Fruit fly (Drosophila melanogaster) whole organism, embryonic: ENCODE results near the gene Lamp1.

Source experiments
- Bteb2 ChIP-seq: fragments of 200-800 bp; sonication (Bioruptor generic); optimal IDR thresholded peaks from 2 replicates; lab custom pipeline; 2016; ENCODE audit warnings: missing biosample characterization, missing genetic modification characterization
- CG10321 ChIP-seq: fragments of 200-800 bp; sonication (Bioruptor generic); IDR thresholded peaks from 2 replicates; pipeline ENCODE4 v1.3.6; 2022; ENCODE audit warnings: missing biosample characterization, missing genetic modification characterization
- CG10979 ChIP-seq: fragments of 200-800 bp; sonication (Bioruptor generic); optimal IDR thresholded peaks from 2 replicates; lab custom pipeline; 2018; ENCODE audit warnings: missing biosample characterization, mild to moderate bottlenecking, missing genetic modification characterization, moderate library complexity
- CG11398 ChIP-seq: fragments of 200-800 bp; sonication (Bioruptor generic); optimal IDR thresholded peaks from 2 replicates; lab custom pipeline; 2016; ENCODE audit warnings: missing biosample characterization, missing genetic modification characterization
- CG12071 ChIP-seq: fragments of 200-800 bp; sonication (Bioruptor generic); optimal IDR thresholded peaks from 3 replicates; lab custom pipeline; 2018; ENCODE audit warnings: missing biosample characterization, mild to moderate bottlenecking, missing genetic modification characterization
- CG12659 ChIP-seq: fragments of 200-800 bp; sonication (Bioruptor generic); optimal IDR thresholded peaks from 3 replicates; lab custom pipeline; 2017; ENCODE audit warnings: mild to moderate bottlenecking, missing biosample characterization, missing genetic modification reagents, missing genetic modification characterization
- CG13123 ChIP-seq: fragments of 200-800 bp; sonication (Bioruptor generic); optimal IDR thresholded peaks from 2 replicates; lab custom pipeline; 2016; ENCODE audit warnings: missing biosample characterization, missing genetic modification characterization
- CG13624 ChIP-seq: fragments of 200-800 bp; sonication (Bioruptor generic); optimal IDR thresholded peaks from 2 replicates; lab custom pipeline; 2016; ENCODE audit warnings: missing biosample characterization, missing genetic modification characterization
- CG4707 ChIP-seq: fragments of 200-800 bp; sonication (Bioruptor generic); optimal IDR thresholded peaks from 2 replicates; lab custom pipeline; 2018; ENCODE audit warnings: missing biosample characterization, mild to moderate bottlenecking, missing genetic modification characterization, moderate library complexity
- CG5180 ChIP-seq: fragments of 200-800 bp; sonication (Bioruptor generic); optimal IDR thresholded peaks from 3 replicates; lab custom pipeline; 2017; ENCODE audit warnings: missing biosample characterization, missing genetic modification characterization, mild to moderate bottlenecking, moderate library complexity, missing genetic modification reagents
- CG7839 ChIP-seq: fragments of 200-800 bp; sonication (Bioruptor generic); optimal IDR thresholded peaks from 3 replicates; lab custom pipeline; 2018; ENCODE audit warnings: missing biosample characterization, mild to moderate bottlenecking, missing genetic modification characterization, moderate library complexity
- CG9437 ChIP-seq: fragments of 200-800 bp; sonication (Bioruptor generic); optimal IDR thresholded peaks from 2 replicates; lab custom pipeline; 2018; ENCODE audit warnings: missing biosample characterization, mild to moderate bottlenecking, missing genetic modification characterization
- CG9932 ChIP-seq: fragments of 200-800 bp; sonication (Bioruptor generic); IDR thresholded peaks from 2 replicates; pipeline ENCODE4 v1.3.6; 2022; ENCODE audit warnings: missing biosample characterization, missing genetic modification characterization
- Dbx ChIP-seq: fragments of 200-800 bp; sonication (Bioruptor generic); IDR thresholded peaks from 3 replicates; pipeline ENCODE4 v1.3.6; 2022; ENCODE audit warnings: missing biosample characterization, missing genetic modification characterization
- Dref ChIP-seq: fragments of 200-800 bp; sonication (Bioruptor generic); IDR thresholded peaks from 2 replicates; pipeline ENCODE4 v1.3.6; 2022; ENCODE audit warnings: missing biosample characterization, missing genetic modification characterization
- Drgx ChIP-seq: fragments of 200-800 bp; sonication (Bioruptor generic); IDR thresholded peaks from 2 replicates; pipeline ENCODE4 v1.3.6; 2022; ENCODE audit warnings: missing biosample characterization, missing genetic modification characterization
- ERR ChIP-seq: fragments of 200-800 bp; sonication (Bioruptor generic); optimal IDR thresholded peaks from 2 replicates; lab custom pipeline; 2016; ENCODE audit warnings: missing biosample characterization, missing genetic modification characterization
- Fer2 ChIP-seq: fragments of 200-800 bp; sonication (Bioruptor generic); optimal IDR thresholded peaks from 2 replicates; lab custom pipeline; 2018; ENCODE audit warnings: missing biosample characterization, mild to moderate bottlenecking, missing genetic modification characterization, moderate library complexity
- Fer3 ChIP-seq: fragments of 200-800 bp; sonication (Bioruptor generic); optimal IDR thresholded peaks from 2 replicates; lab custom pipeline; 2018; ENCODE audit warnings: missing biosample characterization, mild to moderate bottlenecking, missing genetic modification characterization, moderate library complexity
- Gug ChIP-seq: fragments of 200-800 bp; sonication (Bioruptor generic); IDR thresholded peaks from 4 replicates; pipeline ENCODE4 v1.3.6; 2022; ENCODE audit warnings: missing biosample characterization, missing genetic modification characterization
- H2.0 ChIP-seq: fragments of 200-800 bp; sonication (Bioruptor generic); IDR thresholded peaks from 2 replicates; pipeline ENCODE4 v1.3.6; 2022; ENCODE audit warnings: missing biosample characterization, missing genetic modification characterization
- HLH4C ChIP-seq: fragments of 200-800 bp; sonication (Bioruptor generic); IDR thresholded peaks from 3 replicates; pipeline ENCODE4 v1.3.6; 2022; ENCODE audit warnings: missing biosample characterization, missing genetic modification characterization; ENCODE audit not compliant: partially characterized antibody
- Hr51 ChIP-seq, 2 experiments: fragments of 200-800 bp; sonication (Bioruptor generic); optimal IDR thresholded peaks; 2 replicates in 1 of 2; 3 replicates in 1 of 2; lab custom pipeline; 2016 to 2018; ENCODE audit warnings: missing biosample characterization in 2 of 2, missing genetic modification characterization in 2 of 2, mild to moderate bottlenecking in 1 of 2, moderate library complexity in 1 of 2
- Hsf ChIP-seq: fragments of 200-800 bp; sonication (Bioruptor generic); optimal IDR thresholded peaks from 3 replicates; lab custom pipeline; 2016; ENCODE audit warnings: missing biosample characterization, missing genetic modification characterization
- Lhr ChIP-seq: fragments of 200-800 bp; sonication (Bioruptor generic); optimal IDR thresholded peaks from 3 replicates; lab custom pipeline; 2017; ENCODE audit warnings: mild to moderate bottlenecking, missing biosample characterization, missing genetic modification reagents, missing genetic modification characterization
- NC2β ChIP-seq: fragments of 200-800 bp; sonication (Bioruptor generic); optimal IDR thresholded peaks from 2 replicates; lab custom pipeline; 2016; ENCODE audit warnings: missing biosample characterization, missing genetic modification characterization
- Ptx1 ChIP-seq: fragments of 200-800 bp; sonication (Bioruptor generic); IDR thresholded peaks from 2 replicates; pipeline ENCODE4 v1.3.6; 2022; ENCODE audit warnings: missing biosample characterization, missing genetic modification characterization
- Sox102F ChIP-seq: fragments of 200-800 bp; sonication (Bioruptor generic); optimal IDR thresholded peaks from 2 replicates; lab custom pipeline; 2018; ENCODE audit warnings: missing biosample characterization, mild to moderate bottlenecking, missing genetic modification characterization, moderate library complexity
- Ssrp ChIP-seq: fragments of 200-800 bp; sonication (Bioruptor generic); optimal IDR thresholded peaks from 2 replicates; lab custom pipeline; 2018; ENCODE audit warnings: missing biosample characterization, mild to moderate bottlenecking, missing genetic modification characterization, moderate library complexity
- Usf ChIP-seq: fragments of 200-800 bp; sonication (Bioruptor generic); optimal IDR thresholded peaks from 2 replicates; lab custom pipeline; 2017; ENCODE audit warnings: missing genotype, missing biosample characterization, missing genetic modification characterization
- Xrp1 ChIP-seq: fragments of 200-800 bp; sonication (Bioruptor generic); IDR thresholded peaks from 2 replicates; pipeline ENCODE4 v1.3.6; 2022; ENCODE audit warnings: missing biosample characterization, missing genetic modification characterization
- ase ChIP-seq: fragments of 200-800 bp; sonication (Bioruptor generic); IDR thresholded peaks from 3 replicates; pipeline ENCODE4 v1.3.6; 2022; ENCODE audit warnings: missing biosample characterization, missing genetic modification characterization
- bigmax ChIP-seq: fragments of 200-800 bp; sonication (Bioruptor generic); optimal IDR thresholded peaks from 2 replicates; lab custom pipeline; 2018; ENCODE audit warnings: missing biosample characterization, mild to moderate bottlenecking, missing genetic modification characterization
- cato ChIP-seq: fragments of 200-800 bp; sonication (Bioruptor generic); optimal IDR thresholded peaks from 2 replicates; lab custom pipeline; 2016; ENCODE audit warnings: missing biosample characterization, missing genetic modification characterization, borderline replicate concordance
- cg ChIP-seq: fragments of 200-800 bp; sonication (Bioruptor generic); optimal IDR thresholded peaks from 3 replicates; lab custom pipeline; 2019; ENCODE audit warnings: missing biosample characterization, mild to moderate bottlenecking, missing genetic modification characterization, moderate library complexity
- corto ChIP-seq: fragments of 200-800 bp; sonication (Bioruptor generic); optimal IDR thresholded peaks from 2 replicates; lab custom pipeline; 2016; ENCODE audit warnings: missing biosample characterization, mild to moderate bottlenecking, missing genetic modification characterization, moderate library complexity
- dm ChIP-seq: fragments of 200-800 bp; sonication (Bioruptor generic); optimal IDR thresholded peaks from 3 replicates; lab custom pipeline; 2016; ENCODE audit warnings: missing biosample characterization, missing genetic modification characterization
- fru ChIP-seq: fragments of >200 bp; optimal IDR thresholded peaks from 2 replicates; lab custom pipeline; 2017
- her ChIP-seq: fragments of 200-800 bp; sonication (Bioruptor generic); optimal IDR thresholded peaks from 2 replicates; lab custom pipeline; 2016; ENCODE audit warnings: missing biosample characterization, missing genetic modification characterization
- jumu ChIP-seq: fragments of 200-800 bp; sonication (Bioruptor generic); optimal IDR thresholded peaks from 3 replicates; lab custom pipeline; 2016; ENCODE audit warnings: missing biosample characterization, missing genetic modification characterization
- klu ChIP-seq: fragments of 200-800 bp; sonication (Bioruptor generic); IDR thresholded peaks from 2 replicates; pipeline ENCODE4 v1.3.6; 2022; ENCODE audit warnings: missing biosample characterization, missing genetic modification characterization
- nmo ChIP-seq: fragments of 200-800 bp; sonication (Bioruptor generic); optimal IDR thresholded peaks from 2 replicates; lab custom pipeline; 2018; ENCODE audit warnings: missing biosample characterization, mild to moderate bottlenecking, missing genetic modification characterization, moderate library complexity
- pnt ChIP-seq: fragments of 200-800 bp; sonication (Bioruptor generic); optimal IDR thresholded peaks from 3 replicates; lab custom pipeline; 2016; ENCODE audit warnings: missing biosample characterization, missing genetic modification characterization
- sens-2 ChIP-seq: fragments of 200-800 bp; sonication (Bioruptor generic); IDR thresholded peaks from 2 replicates; pipeline ENCODE4 v1.3.6; 2022; ENCODE audit warnings: missing biosample characterization, missing genetic modification characterization
- sqz ChIP-seq: fragments of 200-800 bp; sonication (Bioruptor generic); optimal IDR thresholded peaks from 3 replicates; lab custom pipeline; 2018; ENCODE audit warnings: missing biosample characterization, mild to moderate bottlenecking, missing genetic modification characterization
- tap ChIP-seq: fragments of 200-800 bp; optimal IDR thresholded peaks from 3 replicates; lab custom pipeline; 2019; ENCODE audit warnings: missing biosample characterization, mild to moderate bottlenecking, missing genetic modification characterization, moderate library complexity
- tin ChIP-seq: fragments of 200-800 bp; sonication (Bioruptor generic); optimal IDR thresholded peaks from 3 replicates; lab custom pipeline; 2016; ENCODE audit warnings: missing biosample characterization, missing genetic modification characterization
- tll ChIP-seq, 2 experiments: fragments of 200-800 bp in 1 of 2; fragments of >200 bp in 1 of 2; sonication (Bioruptor generic) in 1 of 2; optimal IDR thresholded peaks; 2 replicates each; lab custom pipeline; 2017 to 2019; ENCODE audit warnings: missing biosample characterization in 2 of 2, missing genetic modification characterization in 2 of 2, mild to moderate bottlenecking in 1 of 2, moderate library complexity in 1 of 2
- trh ChIP-seq: fragments of 200-800 bp; sonication (Bioruptor generic); optimal IDR thresholded peaks from 2 replicates; lab custom pipeline; 2016; ENCODE audit warnings: missing biosample characterization, missing genetic modification characterization
- tx ChIP-seq: fragments of 200-800 bp; sonication (Bioruptor generic); optimal IDR thresholded peaks from 2 replicates; lab custom pipeline; 2016; ENCODE audit warnings: missing biosample characterization, missing genetic modification characterization
- wor ChIP-seq: fragments of 200-800 bp; sonication (Bioruptor generic); IDR thresholded peaks from 2 replicates; pipeline ENCODE4 v1.3.6; 2022; ENCODE audit warnings: missing biosample characterization, missing genetic modification characterization

Gene Lamp1

DNA sequence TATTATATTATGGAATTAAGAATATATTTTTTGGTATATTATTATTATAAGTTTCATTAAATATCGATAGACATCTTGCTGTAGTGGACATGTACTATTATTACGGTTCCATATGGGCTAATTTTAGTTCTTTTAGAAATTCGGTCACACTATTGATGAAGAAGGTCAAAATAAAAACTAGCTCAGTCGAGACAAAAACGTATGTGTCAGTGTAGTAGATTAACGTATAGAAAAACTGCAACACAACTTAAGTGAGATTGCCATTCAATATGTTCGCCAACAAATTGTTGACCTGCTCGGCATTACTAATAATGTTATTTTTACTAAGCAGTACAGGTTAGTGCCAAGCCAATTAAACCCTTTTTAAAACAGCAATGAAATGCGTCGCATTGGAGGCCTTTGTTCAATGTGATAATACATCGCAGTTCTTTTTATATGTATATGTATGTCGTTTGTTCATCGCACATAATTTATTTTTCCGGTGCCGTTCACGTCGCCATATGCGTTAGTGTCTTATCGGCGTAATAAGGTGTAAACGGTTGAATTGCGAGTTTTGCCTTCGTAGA lies at the start of gene Lamp1 (continued):
- TF ChIP-seq CG10321 (no peak), CG10979 (tag; lab: Kevin White, UChicago) (no peak), CG13624 (GFP tag; lab: Kevin White, UChicago) (peak; percentile 65), Dbx (GFP tag; lab: Robert Waterston, UW) (no peak), klu (no peak), CG4707 (no peak), her (GFP tag; lab: Kevin White, UChicago) (no peak), Bteb2 (GFP tag; lab: Kevin White, UChicago) (no peak), dm (GFP tag; lab: Kevin White, UChicago) (no peak), bigmax (no peak), ERR (no peak), CG13123 (GFP tag; lab: Kevin White, UChicago) (no peak), CG9437 (GFP tag; lab: Kevin White, UChicago) (peak; percentile 31), Lhr (GFP tag; lab: Kevin White, UChicago) (peak; percentile 56), Fer3 (tag; lab: Kevin White, UChicago) (no peak), sens-2 (GFP tag; lab: Robert Waterston, UW) (no peak), tll (GFP tag; optimal IDR thresholded peaks at IDR 0.05; lab: Kevin White, UChicago) (no peak), Ptx1 (GFP tag; lab: Robert Waterston, UW) (peak; percentile 44; the same call in 1 of the 2 replicates), cato (no peak), Sox102F (GFP tag; lab: Kevin White, UChicago) (peak; percentile 32), HLH4C (GFP tag; lab: Robert Waterston, UW) (no peak), pnt (GFP tag; lab: Kevin White, UChicago) (no peak), Gug (GFP tag; lab: Robert Waterston, UW) (no peak), Xrp1 (GFP tag; lab: Robert Waterston, UW) (peak; percentile 36; the same call in 1 of the 2 replicates), Drgx (GFP tag; lab: Robert Waterston, UW) (no peak), Usf (GFP tag; lab: Kevin White, UChicago) (no peak), Dref (no peak), CG7839 (tag; lab: Kevin White, UChicago) (peak; percentile 37), CG12071 (GFP tag; lab: Kevin White, UChicago) (no peak), Ssrp (peak; percentile 56), corto (no peak), Hr51 (GFP tag; optimal IDR thresholded peaks at IDR 0.05; lab: Kevin White, UChicago) (peak in 1 of 2 experiments; percentile 18), tin (GFP tag; lab: Kevin White, UChicago) (no peak), trh (no peak), cg (GFP tag; lab: Kevin White, UChicago) (peak; percentile 64), nmo (peak; percentile 73), tap (tag; lab: Kevin White, UChicago) (no peak), CG12659 (GFP tag; lab: Kevin White, UChicago) (peak; percentile 60), tx (GFP tag; lab: Kevin White, UChicago) (no peak), jumu (GFP tag; lab: Kevin White, UChicago) (no peak), fru (lab: Kevin White, UChicago) (no peak), Hsf (no peak), ase (GFP tag; lab: Robert Waterston, UW) (no peak), NC2β (GFP tag; lab: Kevin White, UChicago) (no peak), CG9932 (no peak), wor (GFP tag; lab: Robert Waterston, UW) (no peak), sqz (GFP tag; lab: Kevin White, UChicago) (no peak), CG5180 (GFP tag; lab: Kevin White, UChicago) (no peak), H2.0 (GFP tag; lab: Robert Waterston, UW) (no peak), CG11398 (GFP tag; lab: Kevin White, UChicago) (no peak), Fer2 (tag; lab: Kevin White, UChicago) (no peak)
